Fruit fly (Drosophila melanogaster): ENCODE data around the gene CG33189.

The CG33189 gene

DNA sequence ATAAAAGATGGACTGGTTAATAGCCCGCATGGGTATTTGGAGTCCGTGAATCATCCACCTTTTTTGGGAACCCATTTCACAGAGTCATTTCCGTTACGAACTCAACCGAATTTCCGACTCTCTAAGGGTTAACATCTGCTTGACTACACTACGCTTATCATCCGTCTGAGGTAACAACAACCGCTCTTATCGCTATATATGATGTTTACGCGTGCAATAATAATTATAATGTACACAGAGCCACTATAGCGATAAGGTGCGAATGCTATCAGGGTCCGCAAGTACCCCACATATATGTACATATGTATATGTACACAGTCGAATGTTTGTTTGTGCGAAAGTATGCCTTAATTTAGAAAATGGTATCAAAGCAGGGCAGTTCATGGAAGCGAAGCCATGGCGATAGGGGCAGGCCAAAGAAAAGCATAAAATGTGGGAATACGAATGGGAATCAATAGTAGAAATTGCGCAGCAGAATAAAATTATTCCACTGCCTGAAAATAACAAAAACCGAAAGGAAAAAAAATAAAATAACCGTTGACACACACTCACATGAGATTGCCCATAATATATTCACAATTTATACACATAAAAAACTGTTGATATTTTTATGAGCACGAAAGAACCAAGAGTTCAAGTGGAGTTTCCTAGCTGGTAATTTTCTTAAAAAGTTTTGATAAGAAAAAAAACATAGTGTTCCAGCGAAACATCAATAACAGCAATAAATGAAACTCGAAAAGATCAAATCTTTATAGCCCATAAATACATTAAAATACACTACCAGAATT is 30.0 kb upstream of the CG33189 start (continued):
- TF ChIP-seq bab2 (GFP tag; optimal IDR thresholded peaks at IDR 0.05) (peak; percentile 23), crp (GFP tag; optimal IDR thresholded peaks at IDR 0.05) (peak in 1 of 2 experiments; percentile 46), cad (GFP tag; optimal IDR thresholded peaks at IDR 0.05) (no peak), Ada2b (GFP tag; IDR thresholded peaks at IDR 0.05) (peak; percentile 39; the same call in 1 of the 2 replicates), Hr3 (GFP tag; optimal IDR thresholded peaks at IDR 0.05) (no peak), fd96Cb (tag; optimal IDR thresholded peaks at IDR 0.05) (peak; percentile 34), CG12155 (GFP tag; optimal IDR thresholded peaks at IDR 0.05) (no peak), CG15696 (tag; optimal IDR thresholded peaks at IDR 0.05) (peak; percentile 89), hth (optimal IDR thresholded peaks at IDR 0.05) (no peak), CG1603 (tag; optimal IDR thresholded peaks at IDR 0.05) (peak; percentile 93), onecut (GFP tag; IDR thresholded peaks at IDR 0.05) (peak; percentile 86), h (optimal IDR thresholded peaks at IDR 0.05) (no peak), CG11085 (GFP tag; IDR thresholded peaks at IDR 0.05) (peak; percentile 30; the same call in 1 of the 2 replicates), CG13287 (GFP tag; IDR thresholded peaks at IDR 0.05; ENCODE audit: partially characterized antibody) (no peak; the same call in 1 of the 2 replicates), aop (GFP tag; IDR thresholded peaks at IDR 0.05) (peak; percentile 59; the same call in 1 of the 2 replicates), Bgb (GFP tag; IDR thresholded peaks at IDR 0.05; ENCODE audit: partially characterized antibody) (peak; percentile 25; the same call in 1 of the 2 replicates), crc (GFP tag; optimal IDR thresholded peaks at IDR 0.05) (no peak), Camta (GFP tag; optimal IDR thresholded peaks at IDR 0.05) (peak; percentile 71), Antp (GFP tag; optimal IDR thresholded peaks at IDR 0.05) (no peak), gem (tag; optimal IDR thresholded peaks at IDR 0.05) (peak; percentile 69), dmrt99B (tag; optimal IDR thresholded peaks at IDR 0.05) (peak; percentile 56), CG7372 (GFP tag; IDR thresholded peaks at IDR 0.05) (peak; percentile 52), Ssrp (tag; optimal IDR thresholded peaks at IDR 0.05) (no peak), ranshi (GFP tag; IDR thresholded peaks at IDR 0.05) (peak; percentile 78; the same call in 1 of the 2 replicates), disco-r (GFP tag; optimal IDR thresholded peaks at IDR 0.05) (peak; percentile 80), Jarid2 (GFP tag; optimal IDR thresholded peaks at IDR 0.05) (peak; percentile 74), Usf (GFP tag; optimal IDR thresholded peaks at IDR 0.05) (peak; percentile 22), corto (GFP tag; optimal IDR thresholded peaks at IDR 0.05) (peak; percentile 10), CG14050 (GFP tag; IDR thresholded peaks at IDR 0.05) (peak; percentile 48; the same call in 1 of the 3 replicates), CG3726 (GFP tag; IDR thresholded peaks at IDR 0.05) (peak; percentile 31; the same call in 1 of the 3 replicates), Ptx1 (GFP tag; IDR thresholded peaks at IDR 0.05) (peak; percentile 77), slou (GFP tag; optimal IDR thresholded peaks at IDR 0.05) (peak; percentile 33), CG14965 (GFP tag; optimal IDR thresholded peaks at IDR 0.05; ENCODE audit: borderline replicate concordance) (peak; percentile 67), Six4 (GFP tag; optimal IDR thresholded peaks at IDR 0.05) (peak; percentile 50), sima (GFP tag; optimal IDR thresholded peaks at IDR 0.05) (no peak), CG18011 (GFP tag; optimal IDR thresholded peaks at IDR 0.05) (peak; percentile 59), chn (GFP tag; optimal IDR thresholded peaks at IDR 0.05) (peak; percentile 38), Meics (GFP tag; optimal IDR thresholded peaks at IDR 0.05) (peak; percentile 72), sug (tag; optimal IDR thresholded peaks at IDR 0.05) (peak; percentile 96), Optix (GFP tag; IDR thresholded peaks at IDR 0.05) (peak; percentile 8; the same call in 1 of the 3 replicates), ac (GFP tag; optimal IDR thresholded peaks at IDR 0.05) (peak; percentile 88), CG5180 (GFP tag; optimal IDR thresholded peaks at IDR 0.05) (peak; percentile 91), az2 (GFP tag; optimal IDR thresholded peaks at IDR 0.05) (peak; percentile 41), danr (GFP tag; IDR thresholded peaks at IDR 0.05) (peak; percentile 48; the same call in 1 of the 2 replicates), Mrtf (GFP tag; IDR thresholded peaks at IDR 0.05) (peak; percentile 52; the same call in 1 of the 3 replicates), inv (GFP tag; IDR thresholded peaks at IDR 0.05; ENCODE audit: partially characterized antibody) (no peak), ewg (GFP tag; optimal IDR thresholded peaks at IDR 0.05) (peak; percentile 74), CG6654 (GFP tag; optimal IDR thresholded peaks at IDR 0.05) (peak; percentile 19), H2.0 (GFP tag; IDR thresholded peaks at IDR 0.05) (peak; percentile 36; the same call in 1 of the 2 replicates)

All from whole organism, embryonic.